Worm (Caenorhabditis elegans) whole organism, young adult: Measurements from ENCODE around the gene idh-2.
A peak's percentile ranks its signal among the peaks of the same experiment; 100 is the strongest.

ENCODE experiments used
- B0019.2 ChIP-seq: fragments of 200-800 bp; sonication (Bioruptor generic); conservative IDR thresholded peaks from 2 replicates; pipeline ENCODE4 v1.3.6; 2022; ENCODE audit warnings: missing genetic modification reagents, missing genetic modification characterization, missing compliant biosample characterization
- B0336.3 ChIP-seq: fragments of 200-800 bp; sonication (Bioruptor generic); IDR thresholded peaks from 2 replicates; pipeline ENCODE4 v1.3.6; 2022; ENCODE audit warnings: missing genetic modification characterization, missing compliant biosample characterization
- F22D6.2 ChIP-seq: sonication (generic microtip); optimal IDR thresholded peaks from 2 replicates; lab custom pipeline; 2016; ENCODE audit warnings: mild to moderate bottlenecking, missing genetic modification characterization, missing compliant biosample characterization
- F39B2.1 ChIP-seq: fragments of 200-800 bp; sonication (Bioruptor generic); IDR thresholded peaks from 2 replicates; pipeline ENCODE4 v1.3.6; 2022; ENCODE audit warnings: missing genetic modification reagents, missing genetic modification characterization, missing compliant biosample characterization
- F49E8.2 ChIP-seq: sonication (generic microtip); optimal IDR thresholded peaks from 3 replicates; lab custom pipeline; 2017; ENCODE audit warnings: missing genetic modification characterization, mild to moderate bottlenecking, missing compliant biosample characterization, antibody characterized with exemption, moderate library complexity; ENCODE audit not compliant: insufficient read depth
- F57C9.4 ChIP-seq: sonication (generic microtip); optimal IDR thresholded peaks from 2 replicates; lab custom pipeline; 2017; ENCODE audit warnings: mild to moderate bottlenecking, missing genetic modification characterization, missing compliant biosample characterization
- K12H6.12 ChIP-seq: fragments of 200-800 bp; sonication (Bioruptor generic); optimal IDR thresholded peaks from 2 replicates; lab custom pipeline; 2018; ENCODE audit warnings: mild to moderate bottlenecking, missing genetic modification characterization, missing compliant biosample characterization
- T07F8.4 ChIP-seq: sonication (generic microtip); optimal IDR thresholded peaks from 2 replicates; lab custom pipeline; 2016; ENCODE audit warnings: mild to moderate bottlenecking, missing genetic modification characterization, moderate library complexity, missing compliant biosample characterization
- Y79H2A.3 ChIP-seq: fragments of 200-800 bp; sonication (Bioruptor generic); conservative IDR thresholded peaks from 2 replicates; pipeline ENCODE4 v1.3.6; 2022; ENCODE audit warnings: missing genetic modification reagents, missing genetic modification characterization, missing compliant biosample characterization
- Y95B8A.8 ChIP-seq: fragments of 200-800 bp; sonication (Bioruptor generic); IDR thresholded peaks from 2 replicates; pipeline ENCODE4 v1.3.6; 2022; ENCODE audit warnings: missing genetic modification reagents, missing genetic modification characterization, missing compliant biosample characterization
- ama-1 ChIP-seq, 3 experiments: fragments of 150-350 bp in 1 of 3; sonication (generic microtip) in 2 of 3; optimal IDR thresholded peaks; 2 replicates each; lab custom pipeline; 2014 to 2018; ENCODE audit warnings: missing biosample characterization in 2 of 3, missing genetic modification characterization in 2 of 3, missing genetic modification reagents in 2 of 3
- bed-1 ChIP-seq: fragments of 200-800 bp; sonication (Bioruptor generic); IDR thresholded peaks from 2 replicates; pipeline ENCODE4 v1.3.6; 2022; ENCODE audit warnings: missing genetic modification reagents, missing genetic modification characterization, missing compliant biosample characterization
- cebp-2 ChIP-seq: fragments of 200-800 bp; sonication (Bioruptor generic); IDR thresholded peaks from 2 replicates; pipeline ENCODE4 v1.3.6; 2022; ENCODE audit warnings: missing genetic modification characterization, missing compliant biosample characterization
- die-1 ChIP-seq: sonication (generic microtip); optimal IDR thresholded peaks from 2 replicates; lab custom pipeline; 2016; ENCODE audit warnings: missing genotype, mild to moderate bottlenecking, missing genetic modification characterization, missing compliant biosample characterization
- egl-18 ChIP-seq: fragments of 200-800 bp; sonication (Bioruptor generic); IDR thresholded peaks from 2 replicates; pipeline ENCODE4 v1.3.6; 2022; ENCODE audit warnings: missing genetic modification reagents, missing genetic modification characterization, missing compliant biosample characterization
- egl-44 ChIP-seq: fragments of 200-800 bp; sonication (Bioruptor generic); IDR thresholded peaks from 2 replicates; pipeline ENCODE4 v1.3.6; 2022; ENCODE audit warnings: missing genetic modification reagents, missing genetic modification characterization, missing compliant biosample characterization
- ekl-4 ChIP-seq: fragments of 200-800 bp; sonication (Bioruptor generic); IDR thresholded peaks from 2 replicates; pipeline ENCODE4 v1.3.6; 2022; ENCODE audit warnings: missing genetic modification reagents, missing genetic modification characterization, missing compliant biosample characterization
- ets-4 ChIP-seq: fragments of 200-800 bp; sonication (Bioruptor generic); optimal IDR thresholded peaks from 2 replicates; lab custom pipeline; 2018; ENCODE audit warnings: mild to moderate bottlenecking, missing genetic modification characterization, missing compliant biosample characterization
- gei-17 ChIP-seq: fragments of 200-800 bp; sonication (Bioruptor generic); optimal IDR thresholded peaks from 2 replicates; lab custom pipeline; 2018; ENCODE audit warnings: mild to moderate bottlenecking, missing genetic modification characterization, missing compliant biosample characterization
- let-526 ChIP-seq: fragments of 200-800 bp; sonication (Bioruptor generic); IDR thresholded peaks from 2 replicates; pipeline ENCODE4 v1.3.6; 2022; ENCODE audit warnings: missing genetic modification reagents, missing genetic modification characterization, missing compliant biosample characterization
- lin-26 ChIP-seq: fragments of 200-800 bp; sonication (Bioruptor generic); IDR thresholded peaks from 2 replicates; pipeline ENCODE4 v1.3.6; 2022; ENCODE audit warnings: missing genetic modification reagents, missing genetic modification characterization, missing compliant biosample characterization
- lin-35 ChIP-seq, 3 experiments: fragments of 150-350 bp in 2 of 3; sonication (generic microtip) in 1 of 3; optimal IDR thresholded peaks; 2 replicates each; lab custom pipeline; 2014 to 2018; ENCODE audit warnings: missing biosample characterization in 3 of 3, missing genetic modification characterization in 3 of 3, missing genetic modification reagents in 3 of 3
- lin-40 ChIP-seq: sonication (generic microtip); optimal IDR thresholded peaks from 2 replicates; lab custom pipeline; 2016; ENCODE audit warnings: missing genetic modification characterization, mild to moderate bottlenecking, missing compliant biosample characterization, missing genotype, missing genetic modification reagents
- madf-10 ChIP-seq: sonication (generic microtip); optimal IDR thresholded peaks from 2 replicates; lab custom pipeline; 2016; ENCODE audit warnings: mild to moderate bottlenecking, missing genetic modification characterization, missing compliant biosample characterization
- madf-3 ChIP-seq: fragments of 200-800 bp; sonication (Bioruptor generic); IDR thresholded peaks from 2 replicates; pipeline ENCODE4 v1.3.6; 2022; ENCODE audit warnings: missing genetic modification reagents, missing genetic modification characterization, missing compliant biosample characterization
- mel-28 ChIP-seq: sonication (generic microtip); optimal IDR thresholded peaks from 2 replicates; lab custom pipeline; 2016; ENCODE audit warnings: borderline replicate concordance, mild to moderate bottlenecking, missing genetic modification characterization, missing compliant biosample characterization
- nfya-1 ChIP-seq: sonication (generic microtip); optimal IDR thresholded peaks from 2 replicates; lab custom pipeline; 2017; ENCODE audit warnings: antibody characterized with exemption, missing compliant biosample characterization, missing genetic modification characterization, borderline replicate concordance; ENCODE audit not compliant: insufficient read depth
- nhr-179 ChIP-seq: sonication (generic microtip); optimal IDR thresholded peaks from 2 replicates; lab custom pipeline; 2016; ENCODE audit warnings: mild to moderate bottlenecking, missing genetic modification characterization, missing compliant biosample characterization
- nhr-27 ChIP-seq: fragments of 200-800 bp; sonication (Bioruptor generic); optimal IDR thresholded peaks from 2 replicates; lab custom pipeline; 2018; ENCODE audit warnings: mild to moderate bottlenecking, missing genetic modification characterization, moderate library complexity, missing compliant biosample characterization
- nhr-80 ChIP-seq: sonication (generic microtip); optimal IDR thresholded peaks from 2 replicates; lab custom pipeline; 2016; ENCODE audit warnings: missing genetic modification characterization, missing compliant biosample characterization
- nhr-90 ChIP-seq: sonication (generic microtip); optimal IDR thresholded peaks from 2 replicates; lab custom pipeline; 2016; ENCODE audit warnings: missing genotype, mild to moderate bottlenecking, missing genetic modification characterization, missing compliant biosample characterization
- rcor-1 ChIP-seq: fragments of 200-800 bp; sonication (Bioruptor generic); IDR thresholded peaks from 2 replicates; pipeline ENCODE4 v1.3.6; 2022; ENCODE audit warnings: missing genetic modification reagents, missing genetic modification characterization, missing compliant biosample characterization
- repo-1 ChIP-seq: sonication (generic microtip); optimal IDR thresholded peaks from 2 replicates; lab custom pipeline; 2017; ENCODE audit warnings: mild to moderate bottlenecking, missing genetic modification characterization, missing compliant biosample characterization
- somi-1 ChIP-seq: fragments of 200-800 bp; sonication (Bioruptor generic); optimal IDR thresholded peaks from 2 replicates; lab custom pipeline; 2018; ENCODE audit warnings: mild to moderate bottlenecking, missing genetic modification characterization, missing compliant biosample characterization
- zim-3 ChIP-seq: sonication (generic microtip); optimal IDR thresholded peaks from 2 replicates; lab custom pipeline; 2017; ENCODE audit warnings: mild to moderate bottlenecking, missing genetic modification characterization, moderate library complexity, missing compliant biosample characterization

idh-2 gene

DNA sequence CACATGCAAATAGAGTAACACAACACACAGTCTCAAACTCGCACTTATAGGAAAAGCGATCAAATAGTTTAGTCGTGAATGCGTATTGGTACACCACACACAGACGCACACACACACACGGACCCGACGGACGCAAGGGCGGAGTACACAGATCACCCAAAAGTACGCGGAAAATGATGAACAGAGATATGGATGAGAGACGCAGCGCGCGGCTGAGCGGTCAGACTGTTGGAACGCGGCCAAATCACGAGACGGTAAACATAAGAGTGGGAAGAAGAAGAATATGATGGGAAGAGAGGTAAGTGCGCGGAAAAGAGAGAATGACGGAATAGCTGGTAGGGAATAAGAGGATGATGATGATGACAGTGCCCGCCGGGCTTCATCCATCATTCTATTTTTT, 32.3 kb downstream of the idh-2 start:
- TF ChIP-seq lin-26 (GFP tag; lab: Robert Waterston, UW) (peak; percentile 39; the same call in 1 of the 2 replicates), let-526 (no peak)

DNA sequence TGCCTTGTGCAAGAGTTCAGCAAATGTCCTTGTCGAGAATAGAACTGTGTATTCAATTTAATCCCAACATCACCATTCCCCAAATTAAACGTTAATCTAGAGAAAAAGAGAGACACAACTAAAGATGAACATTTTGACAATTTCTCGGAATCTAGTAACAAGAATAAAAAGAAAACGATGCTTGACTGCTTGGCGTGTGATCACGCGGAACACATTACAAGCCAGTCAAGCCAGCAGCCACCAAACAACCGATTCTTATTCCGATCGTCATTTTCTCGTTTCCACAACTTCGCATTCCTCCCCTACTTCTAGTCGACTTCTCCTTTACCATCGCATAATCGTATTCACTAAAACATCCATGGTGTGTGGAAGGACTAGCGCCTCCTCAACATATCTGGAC, 33.6 kb downstream of the idh-2 start:
- TF ChIP-seq K12H6.12 (tag; lab: Kevin White, UChicago) (no peak), Y95B8A.8 (GFP tag; lab: Robert Waterston, UW) (no peak), egl-18 (no peak), bed-1 (0 out of 2 replicates have a peak, but pooled peaks have one; percentile 26), B0019.2 (GFP tag; lab: Robert Waterston, UW) (no peak), B0336.3 (GFP tag; lab: Robert Waterston, UW) (no peak), madf-3 (GFP tag; lab: Robert Waterston, UW) (no peak), F57C9.4 (tag; lab: Kevin White, UChicago) (no peak), nhr-179 (tag; lab: Kevin White, UChicago) (no peak)
- TF ChIP-seq, all 124 proteins: peak for 1

DNA sequence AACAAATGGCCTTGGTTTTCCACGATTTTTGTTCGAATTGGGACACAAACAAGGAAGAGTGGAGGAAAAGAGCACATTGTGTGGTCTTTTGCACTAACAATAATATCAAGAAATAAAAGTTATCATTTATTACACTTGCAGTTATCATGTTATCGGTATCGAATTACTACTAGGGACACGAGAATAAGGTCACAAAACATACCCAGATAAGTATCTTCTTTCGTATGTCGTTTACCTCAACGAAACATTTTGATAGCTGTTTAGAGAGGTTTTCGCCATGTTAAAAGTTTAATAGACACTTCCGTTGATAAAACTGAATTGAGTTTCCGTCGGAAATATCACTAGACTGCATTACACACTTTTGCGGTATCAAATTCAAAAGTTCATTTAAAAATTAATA, 35.2 kb downstream of the idh-2 start:
- no peak for TF ChIP-seq madf-3 (GFP tag; lab: Robert Waterston, UW)
- TF ChIP-seq T07F8.4 = no peak
- TF ChIP-seq die-1 = no peak
- no peak for TF ChIP-seq ekl-4
- no peak for TF ChIP-seq egl-44 (GFP tag; lab: Robert Waterston, UW)
- no peak for TF ChIP-seq Y79H2A.3
- no peak for TF ChIP-seq madf-10 (tag; lab: Kevin White, UChicago)
- TF ChIP-seq ama-1 (optimal IDR thresholded peaks at IDR 0.05; lab: Kevin White, UChicago) = no peak
- no peak for TF ChIP-seq ama-1 (GFP tag; optimal IDR thresholded peaks at IDR 0.05; lab: Kevin White, UChicago)
- no peak for TF ChIP-seq cebp-2 (GFP tag; lab: Robert Waterston, UW)
- no peak for TF ChIP-seq mel-28 (tag; lab: Kevin White, UChicago)
- no peak for TF ChIP-seq F39B2.1 (GFP tag; lab: Robert Waterston, UW)
- no peak for TF ChIP-seq nfya-1 (tag; lab: Kevin White, UChicago)
- TF ChIP-seq F22D6.2 = no peak
- TF ChIP-seq lin-40 (tag; lab: Kevin White, UChicago) = no peak
- TF ChIP-seq zim-3 (tag; lab: Kevin White, UChicago) = no peak
- no peak for TF ChIP-seq lin-35 (GFP tag; optimal IDR thresholded peaks at IDR 0.05; lab: Kevin White, UChicago)
- no peak for TF ChIP-seq F49E8.2 (tag; lab: Kevin White, UChicago)
- TF ChIP-seq gei-17 = no peak
- TF ChIP-seq, all 124 proteins: peak for 0

ce11 chrX:11251928-11252327, 36.1 kb downstream of the idh-2 start:
- TF ChIP-seq F49E8.2 (tag; lab: Kevin White, UChicago) = no peak
- TF ChIP-seq nhr-90 = no peak
- no peak for TF ChIP-seq lin-35 (GFP tag; optimal IDR thresholded peaks at IDR 0.05; lab: Kevin White, UChicago)
- no peak for TF ChIP-seq rcor-1 (GFP tag; lab: Robert Waterston, UW)
- TF ChIP-seq ets-4 = peak; percentile 81
- TF ChIP-seq F57C9.4 (tag; lab: Kevin White, UChicago) = no peak
- peak; percentile 79 for TF ChIP-seq nhr-80
- no peak for TF ChIP-seq nhr-27 (tag; lab: Kevin White, UChicago)
- no peak for TF ChIP-seq somi-1 (GFP tag; lab: Kevin White, UChicago)
- TF ChIP-seq repo-1 (tag; lab: Kevin White, UChicago) = no peak
